Fruit fly (Drosophila melanogaster) whole organism, embryonic: ENCODE data around the gene CG11560.

ENCODE experiments used
- CG10979 ChIP-seq: fragments of 200-800 bp; sonication (Bioruptor generic); optimal IDR thresholded peaks from 2 replicates; lab custom pipeline; 2018; ENCODE audit warnings: missing biosample characterization, mild to moderate bottlenecking, missing genetic modification characterization, moderate library complexity
- CG11504 ChIP-seq: fragments of 200-800 bp; sonication (Bioruptor generic); optimal IDR thresholded peaks from 3 replicates; lab custom pipeline; 2019; ENCODE audit warnings: missing biosample characterization, mild to moderate bottlenecking, missing genetic modification characterization, moderate library complexity
- CG13894 ChIP-seq: fragments of 200-800 bp; sonication (Bioruptor generic); optimal IDR thresholded peaks from 3 replicates; lab custom pipeline; 2018; ENCODE audit warnings: missing biosample characterization, mild to moderate bottlenecking, missing genetic modification characterization, moderate library complexity
- CG14710 ChIP-seq: fragments of 200-800 bp; sonication (Bioruptor generic); optimal IDR thresholded peaks from 3 replicates; lab custom pipeline; 2019; ENCODE audit warnings: missing biosample characterization, mild to moderate bottlenecking, missing genetic modification characterization, moderate library complexity
- CG15011 ChIP-seq: fragments of 200-800 bp; sonication (Bioruptor generic); optimal IDR thresholded peaks from 3 replicates; lab custom pipeline; 2018; ENCODE audit warnings: missing biosample characterization, mild to moderate bottlenecking, missing genetic modification characterization
- CG15269 ChIP-seq: fragments of 200-800 bp; sonication (Bioruptor generic); optimal IDR thresholded peaks from 2 replicates; lab custom pipeline; 2018; ENCODE audit warnings: missing biosample characterization, mild to moderate bottlenecking, missing genetic modification characterization, moderate library complexity
- CG17829 ChIP-seq: fragments of 200-800 bp; optimal IDR thresholded peaks from 2 replicates; lab custom pipeline; 2019; ENCODE audit warnings: missing biosample characterization, mild to moderate bottlenecking, missing genetic modification characterization, moderate library complexity
- CG18262 ChIP-seq: fragments of 200-800 bp; optimal IDR thresholded peaks from 3 replicates; lab custom pipeline; 2019; ENCODE audit warnings: missing biosample characterization, mild to moderate bottlenecking, missing genetic modification characterization, moderate library complexity
- CG6272 ChIP-seq: fragments of 200-800 bp; sonication (Bioruptor generic); IDR thresholded peaks from 2 replicates; pipeline ENCODE4 v1.3.6; 2022; ENCODE audit warnings: missing biosample characterization, missing genetic modification characterization
- CG7271 ChIP-seq: fragments of 200-800 bp; sonication (Bioruptor generic); optimal IDR thresholded peaks from 2 replicates; lab custom pipeline; 2018; ENCODE audit warnings: missing biosample characterization, mild to moderate bottlenecking, missing genetic modification characterization, moderate library complexity
- CG9437 ChIP-seq: fragments of 200-800 bp; sonication (Bioruptor generic); optimal IDR thresholded peaks from 2 replicates; lab custom pipeline; 2018; ENCODE audit warnings: missing biosample characterization, mild to moderate bottlenecking, missing genetic modification characterization
- Camta ChIP-seq: fragments of 200-800 bp; sonication (Bioruptor generic); optimal IDR thresholded peaks from 2 replicates; lab custom pipeline; 2016; ENCODE audit warnings: missing biosample characterization, missing genetic modification characterization
- Dp ChIP-seq: fragments of 200-800 bp; sonication (Bioruptor generic); optimal IDR thresholded peaks from 2 replicates; lab custom pipeline; 2018; ENCODE audit warnings: missing biosample characterization, mild to moderate bottlenecking, missing genetic modification characterization, moderate library complexity
- Ets65A ChIP-seq: fragments of 200-800 bp; sonication (Bioruptor generic); peaks from one replicate; lab custom pipeline; 2016; ENCODE audit warnings: missing biosample characterization, missing genetic modification characterization
- HLHmδ ChIP-seq: fragments of 200-800 bp; sonication (Bioruptor generic); optimal IDR thresholded peaks from 2 replicates; lab custom pipeline; 2018; ENCODE audit warnings: missing biosample characterization, mild to moderate bottlenecking, missing genetic modification characterization, moderate library complexity
- Hr51 ChIP-seq, 2 experiments: fragments of 200-800 bp; sonication (Bioruptor generic); optimal IDR thresholded peaks; 2 replicates in 1 of 2; 3 replicates in 1 of 2; lab custom pipeline; 2016 to 2018; ENCODE audit warnings: missing biosample characterization in 2 of 2, missing genetic modification characterization in 2 of 2, mild to moderate bottlenecking in 1 of 2, moderate library complexity in 1 of 2
- Med ChIP-seq: fragments of 200-800 bp; sonication (Bioruptor generic); peaks from one replicate; lab custom pipeline; 2016; ENCODE audit warnings: missing biosample characterization, missing genetic modification characterization, mild to moderate bottlenecking, inconsistent platforms, moderate library complexity
- Oli ChIP-seq: fragments of 200-800 bp; sonication (Bioruptor generic); optimal IDR thresholded peaks from 2 replicates; lab custom pipeline; 2018; ENCODE audit warnings: missing biosample characterization, mild to moderate bottlenecking, missing genetic modification characterization, moderate library complexity
- PHDP ChIP-seq: fragments of 200-800 bp; sonication (Bioruptor generic); optimal IDR thresholded peaks from 3 replicates; lab custom pipeline; 2018; ENCODE audit warnings: missing biosample characterization, mild to moderate bottlenecking, missing genetic modification characterization, moderate library complexity
- Ptx1 ChIP-seq: fragments of 200-800 bp; sonication (Bioruptor generic); IDR thresholded peaks from 2 replicates; pipeline ENCODE4 v1.3.6; 2022; ENCODE audit warnings: missing biosample characterization, missing genetic modification characterization
- Sox100B ChIP-seq: fragments of 200-800 bp; sonication (Bioruptor generic); optimal IDR thresholded peaks from 3 replicates; lab custom pipeline; 2018; ENCODE audit warnings: missing biosample characterization, mild to moderate bottlenecking, missing genetic modification characterization
- abd-A ChIP-seq: fragments of 200-800 bp; sonication (Bioruptor generic); optimal IDR thresholded peaks from 3 replicates; lab custom pipeline; 2019; ENCODE audit warnings: missing biosample characterization, mild to moderate bottlenecking, missing genetic modification characterization, moderate library complexity
- ap ChIP-seq: fragments of 200-800 bp; sonication (Bioruptor generic); IDR thresholded peaks from 2 replicates; pipeline ENCODE4 v1.3.6; 2022; ENCODE audit warnings: missing biosample characterization, missing genetic modification characterization
- ara ChIP-seq: fragments of 200-800 bp; sonication (Bioruptor generic); IDR thresholded peaks from 2 replicates; pipeline ENCODE4 v1.3.6; 2022; ENCODE audit warnings: missing biosample characterization, missing genetic modification characterization
- cg ChIP-seq: fragments of 200-800 bp; sonication (Bioruptor generic); optimal IDR thresholded peaks from 3 replicates; lab custom pipeline; 2019; ENCODE audit warnings: missing biosample characterization, mild to moderate bottlenecking, missing genetic modification characterization, moderate library complexity
- chinmo ChIP-seq: fragments of 200-800 bp; sonication (Bioruptor generic); IDR thresholded peaks from 4 replicates; pipeline ENCODE4 v1.3.6; 2022; ENCODE audit warnings: missing biosample characterization, missing genetic modification characterization; ENCODE audit not compliant: partially characterized antibody
- ci ChIP-seq: fragments of 200-800 bp; sonication (Bioruptor generic); IDR thresholded peaks from 3 replicates; pipeline ENCODE4 v1.3.6; 2022; ENCODE audit warnings: missing biosample characterization, missing genetic modification characterization
- crol ChIP-seq: fragments of 200-800 bp; sonication (Bioruptor generic); IDR thresholded peaks from 2 replicates; pipeline ENCODE4 v1.3.6; 2022; ENCODE audit warnings: missing biosample characterization, missing genetic modification characterization
- dm ChIP-seq: fragments of 200-800 bp; sonication (Bioruptor generic); optimal IDR thresholded peaks from 3 replicates; lab custom pipeline; 2016; ENCODE audit warnings: missing biosample characterization, missing genetic modification characterization
- eve ChIP-seq, 2 experiments: fragments of >200 bp; optimal IDR thresholded peaks; 2 replicates each; lab custom pipeline; 2017; ENCODE audit warnings: missing biosample characterization in 2 of 2, missing genetic modification characterization in 2 of 2
- gem ChIP-seq: fragments of 200-800 bp; sonication (Bioruptor generic); optimal IDR thresholded peaks from 2 replicates; lab custom pipeline; 2019; ENCODE audit warnings: missing biosample characterization, mild to moderate bottlenecking, missing genetic modification characterization, moderate library complexity
- jing ChIP-seq: fragments of 200-800 bp; sonication (Bioruptor generic); optimal IDR thresholded peaks from 2 replicates; lab custom pipeline; 2018; ENCODE audit warnings: missing biosample characterization, mild to moderate bottlenecking, missing genetic modification characterization
- kni ChIP-seq: fragments of 200-800 bp; sonication (Bioruptor generic); optimal IDR thresholded peaks from 3 replicates; lab custom pipeline; 2017; ENCODE audit warnings: mild to moderate bottlenecking, missing biosample characterization, missing genetic modification reagents, missing genetic modification characterization
- nmo ChIP-seq: fragments of 200-800 bp; sonication (Bioruptor generic); optimal IDR thresholded peaks from 2 replicates; lab custom pipeline; 2018; ENCODE audit warnings: missing biosample characterization, mild to moderate bottlenecking, missing genetic modification characterization, moderate library complexity
- nom ChIP-seq: fragments of 200-800 bp; sonication (Bioruptor generic); optimal IDR thresholded peaks from 2 replicates; lab custom pipeline; 2017; ENCODE audit warnings: missing biosample characterization, missing genetic modification characterization, mild to moderate bottlenecking, moderate library complexity, missing genetic modification reagents
- prd ChIP-seq, 3 experiments: fragments of >200 bp in 2 of 3; fragments of 200-800 bp in 1 of 3; sonication (Bioruptor generic) in 1 of 3; optimal IDR thresholded peaks in 2 of 3; IDR thresholded peaks in 1 of 3; 2 replicates in 2 of 3; 3 replicates in 1 of 3; pipeline versions ENCODE4 v1.3.6 to Lab custom; 2017 to 2022; ENCODE audit warnings: missing biosample characterization in 1 of 3, missing genetic modification characterization in 1 of 3
- pros ChIP-seq: fragments of 200-800 bp; sonication (Bioruptor generic); optimal IDR thresholded peaks from 3 replicates; lab custom pipeline; 2019; ENCODE audit warnings: missing biosample characterization, mild to moderate bottlenecking, missing genetic modification characterization, moderate library complexity
- psq ChIP-seq: fragments of 200-800 bp; sonication (Bioruptor generic); optimal IDR thresholded peaks from 2 replicates; lab custom pipeline; 2017; ENCODE audit warnings: missing biosample characterization, missing genetic modification characterization
- rib ChIP-seq: fragments of 200-800 bp; sonication (Bioruptor generic); IDR thresholded peaks from 2 replicates; pipeline ENCODE4 v1.3.6; 2022; ENCODE audit warnings: missing biosample characterization, missing genetic modification characterization
- row ChIP-seq: fragments of 200-800 bp; sonication (Bioruptor generic); IDR thresholded peaks from 3 replicates; pipeline ENCODE4 v1.3.6; 2022; ENCODE audit warnings: missing biosample characterization, missing genetic modification characterization
- sens ChIP-seq: fragments of 200-800 bp; sonication (Bioruptor generic); peaks from one replicate; lab custom pipeline; 2016; ENCODE audit warnings: missing biosample characterization, missing genetic modification characterization
- sr ChIP-seq: fragments of 200-800 bp; sonication (Bioruptor generic); IDR thresholded peaks from 3 replicates; pipeline ENCODE4 v1.3.6; 2022; ENCODE audit warnings: missing biosample characterization, missing genetic modification characterization
- trem ChIP-seq: fragments of 200-800 bp; optimal IDR thresholded peaks from 3 replicates; lab custom pipeline; 2019; ENCODE audit warnings: missing biosample characterization, mild to moderate bottlenecking, missing genetic modification characterization, moderate library complexity
- vvl ChIP-seq: fragments of 200-800 bp; sonication (Bioruptor generic); IDR thresholded peaks from 2 replicates; pipeline ENCODE4 v1.3.6; 2022; ENCODE audit warnings: missing biosample characterization, missing genetic modification characterization
- z ChIP-seq: fragments of 200-800 bp; sonication (Bioruptor generic); IDR thresholded peaks from 3 replicates; pipeline ENCODE4 v1.3.6; 2022; ENCODE audit warnings: missing biosample characterization, missing genetic modification characterization

Gene CG11560

dm6 chr3L:12088326-12088725 lies 31.5 kb upstream of the CG11560 start, which contains the start of gene CG17154:
TSS of gene CG17154 (plus strand) at chr3L:12088626.
- TF ChIP-seq CG7271 (tag; lab: Kevin White, UChicago) (no peak), abd-A (tag; lab: Kevin White, UChicago) (peak; percentile 40), Ets65A (GFP tag; lab: Kevin White, UChicago) (peak; percentile 44), CG15011 (GFP tag; lab: Kevin White, UChicago) (no peak), CG13894 (tag; lab: Kevin White, UChicago) (peak; percentile 17), ara (GFP tag; lab: Robert Waterston, UW) (no peak), Camta (GFP tag; lab: Kevin White, UChicago) (no peak), trem (tag; lab: Kevin White, UChicago) (no peak)

- TF ChIP-seq CG15269 (peak; percentile 6), pros (peak; percentile 44), Dp (GFP tag; lab: Kevin White, UChicago) (no peak), Ets65A (GFP tag; lab: Kevin White, UChicago) (no peak), sens (peak; percentile 44), Oli (peak; percentile 43), CG14710 (tag; lab: Kevin White, UChicago) (peak; percentile 9), ap (GFP tag; lab: Robert Waterston, UW) (0 out of 2 replicates have a peak, but pooled peaks have one; percentile 8), Sox100B (GFP tag; lab: Kevin White, UChicago) (peak; percentile 31), cg (GFP tag; lab: Kevin White, UChicago) (peak; percentile 75), nmo (GFP tag; lab: Kevin White, UChicago) (peak; percentile 13), gem (tag; lab: Kevin White, UChicago) (peak; percentile 5), crol (peak; percentile 72; the same call in 1 of the 2 replicates), sr (GFP tag; lab: Robert Waterston, UW) (0 out of 3 replicates have a peak, but pooled peaks have one; percentile 21), row (GFP tag; lab: Robert Waterston, UW) (peak; percentile 37; the same call in 2 of the 3 replicates), Hr51 (GFP tag; optimal IDR thresholded peaks at IDR 0.05; lab: Kevin White, UChicago) (peak in 1 of 2 experiments; percentile 13), CG18262 (peak; percentile 94), psq (peak; percentile 53), CG17829 (peak; percentile 12), vvl (peak; percentile 71), nom (GFP tag; lab: Kevin White, UChicago) (peak; percentile 39), ci (GFP tag; lab: Robert Waterston, UW) (peak; percentile 64; the same call in 2 of the 3 replicates), PHDP (tag; lab: Kevin White, UChicago) (no peak), CG9437 (GFP tag; lab: Kevin White, UChicago) (peak; percentile 4), dm (GFP tag; lab: Kevin White, UChicago) (peak; percentile 19), Med (GFP tag; lab: Kevin White, UChicago) (peak; percentile 72), CG10979 (tag; lab: Kevin White, UChicago) (peak; percentile 9), CG6272 (0 out of 2 replicates have a peak, but pooled peaks have one; percentile 12), prd (optimal IDR thresholded peaks at IDR 0.05; lab: Kevin White, UChicago) (no peak), prd (GFP tag; IDR thresholded peaks at IDR 0.05; lab: Robert Waterston, UW) (0 out of 3 replicates have a peak, but pooled peaks have one; percentile 6), chinmo (GFP tag; lab: Robert Waterston, UW) (peak; percentile 63; the same call in 2 of the 4 replicates), jing (GFP tag; lab: Kevin White, UChicago) (no peak), z (GFP tag; lab: Robert Waterston, UW) (no peak), abd-A (tag; lab: Kevin White, UChicago) (peak; percentile 48), eve (GFP tag; optimal IDR thresholded peaks at IDR 0.05; lab: Kevin White, UChicago) (peak in 1 of 2 experiments; percentile 47), kni (peak; percentile 76), CG11504 (tag; lab: Kevin White, UChicago) (peak; percentile 53), rib (GFP tag; lab: Robert Waterston, UW) (no peak), Ptx1 (no peak), HLHmδ (GFP tag; lab: Kevin White, UChicago) (peak; percentile 77)
These were observed 29.5 kb upstream of the CG11560 start for dm6 chr3L:12090184-12090897.
